Worm (Caenorhabditis elegans) whole organism, L3 larva: Measurements from ENCODE around the gene str-90.

Experiments used
- R02D3.7 ChIP-seq: fragments of 150-350 bp; optimal IDR thresholded peaks from 2 replicates; lab custom pipeline; 2014; ENCODE audit warnings: missing biosample characterization, missing genetic modification characterization
- ZK546.5 ChIP-seq: sonication (generic microtip); optimal IDR thresholded peaks from 2 replicates; lab custom pipeline; 2017; ENCODE audit warnings: missing biosample characterization, missing genetic modification characterization
- aly-2 ChIP-seq: fragments of 150-350 bp; optimal IDR thresholded peaks from 2 replicates; lab custom pipeline; 2014; ENCODE audit warnings: missing biosample characterization, missing genetic modification characterization
- ama-1 ChIP-seq: fragments of 150-350 bp; optimal IDR thresholded peaks from 2 replicates; lab custom pipeline; 2018
- ceh-16 ChIP-seq: sonication (generic microtip); optimal IDR thresholded peaks from 2 replicates; lab custom pipeline; 2017; ENCODE audit warnings: missing biosample characterization, missing genetic modification characterization
- ceh-28 ChIP-seq: fragments of 150-350 bp; optimal IDR thresholded peaks from 2 replicates; lab custom pipeline; 2014; ENCODE audit warnings: missing biosample characterization, missing genetic modification reagents, missing genetic modification characterization
- ceh-9 ChIP-seq: sonication (generic microtip); optimal IDR thresholded peaks from 2 replicates; lab custom pipeline; 2018; ENCODE audit warnings: missing biosample characterization, missing genetic modification characterization
- daf-12 ChIP-seq: fragments of 150-350 bp; optimal IDR thresholded peaks from 2 replicates; lab custom pipeline; 2014; ENCODE audit warnings: missing biosample characterization, missing genetic modification reagents, missing genetic modification characterization
- egl-27 ChIP-seq: sonication (generic microtip); optimal IDR thresholded peaks from 4 replicates; lab custom pipeline; 2017; ENCODE audit warnings: missing biosample characterization, missing genetic modification reagents, missing genetic modification characterization
- egl-5 ChIP-seq: fragments of 150-350 bp; optimal IDR thresholded peaks from 2 replicates; lab custom pipeline; 2017; ENCODE audit warnings: missing biosample characterization, missing genetic modification reagents, missing genetic modification characterization, inconsistent platforms
- elt-1 ChIP-seq: fragments of 150-350 bp; optimal IDR thresholded peaks from 2 replicates; lab custom pipeline; 2014; ENCODE audit warnings: missing biosample characterization, missing genetic modification characterization
- elt-2 ChIP-seq: sonication (generic microtip); optimal IDR thresholded peaks from 2 replicates; lab custom pipeline; 2016; ENCODE audit warnings: missing genetic modification reagents, mild to moderate bottlenecking, missing genetic modification characterization, missing compliant biosample characterization
- elt-3 ChIP-seq, 3 experiments: fragments of 150-350 bp in 1 of 3; sonication (generic microtip) in 2 of 3; optimal IDR thresholded peaks; 2 replicates in 2 of 3; 4 replicates in 1 of 3; lab custom pipeline; 2014 to 2017; ENCODE audit warnings: missing biosample characterization in 3 of 3, missing genetic modification characterization in 3 of 3
- eor-1 ChIP-seq, 2 experiments: fragments of 150-350 bp; optimal IDR thresholded peaks; 2 replicates each; lab custom pipeline; 2014 to 2018; ENCODE audit warnings: missing biosample characterization in 2 of 2, missing genetic modification characterization in 2 of 2
- fkh-2 ChIP-seq: fragments of 150-350 bp; optimal IDR thresholded peaks from 2 replicates; lab custom pipeline; 2014; ENCODE audit warnings: missing biosample characterization, missing genetic modification reagents, missing genetic modification characterization
- fos-1 ChIP-seq: fragments of 150-350 bp; optimal IDR thresholded peaks from 2 replicates; lab custom pipeline; 2014; ENCODE audit warnings: missing biosample characterization, missing genetic modification characterization
- hmg-11 ChIP-seq: sonication (generic microtip); optimal IDR thresholded peaks from 2 replicates; lab custom pipeline; 2016; ENCODE audit warnings: missing genetic modification characterization, missing compliant biosample characterization
- jun-1 ChIP-seq: fragments of 150-350 bp; optimal IDR thresholded peaks from 2 replicates; lab custom pipeline; 2014; ENCODE audit warnings: missing biosample characterization, missing genetic modification reagents, missing genetic modification characterization
- lin-15B ChIP-seq: fragments of 150-350 bp; optimal IDR thresholded peaks from 2 replicates; lab custom pipeline; 2014; ENCODE audit warnings: missing biosample characterization, missing genetic modification characterization
- lin-39 ChIP-seq: fragments of 150-350 bp; optimal IDR thresholded peaks from 2 replicates; lab custom pipeline; 2018; ENCODE audit warnings: missing biosample characterization, missing genetic modification reagents, missing genetic modification characterization
- lsy-12 ChIP-seq: sonication (generic microtip); optimal IDR thresholded peaks from 2 replicates; lab custom pipeline; 2016; ENCODE audit warnings: mild to moderate bottlenecking, missing genetic modification characterization, missing compliant biosample characterization
- mdl-1 ChIP-seq: fragments of 150-350 bp; optimal IDR thresholded peaks from 2 replicates; lab custom pipeline; 2014; ENCODE audit warnings: missing biosample characterization, missing genetic modification characterization
- nfya-1 ChIP-seq: sonication (generic microtip); optimal IDR thresholded peaks from 2 replicates; lab custom pipeline; 2017; ENCODE audit warnings: missing genetic modification characterization, mild to moderate bottlenecking, missing compliant biosample characterization, antibody characterized with exemption, moderate library complexity; ENCODE audit not compliant: insufficient read depth
- nhr-11 ChIP-seq: fragments of 150-350 bp; optimal IDR thresholded peaks from 2 replicates; lab custom pipeline; 2014; ENCODE audit warnings: missing biosample characterization, missing genetic modification characterization
- nhr-12 ChIP-seq: fragments of 150-350 bp; optimal IDR thresholded peaks from 2 replicates; lab custom pipeline; 2014; ENCODE audit warnings: missing biosample characterization, missing genetic modification characterization
- nhr-23 ChIP-seq: fragments of 150-350 bp; optimal IDR thresholded peaks from 2 replicates; lab custom pipeline; 2014; ENCODE audit warnings: missing biosample characterization, missing genetic modification reagents, missing genetic modification characterization
- nhr-237 ChIP-seq: fragments of 150-350 bp; optimal IDR thresholded peaks from 2 replicates; lab custom pipeline; 2014; ENCODE audit warnings: missing biosample characterization, missing genetic modification characterization
- nhr-25 ChIP-seq: sonication (generic microtip); optimal IDR thresholded peaks from 2 replicates; lab custom pipeline; 2017; ENCODE audit warnings: missing biosample characterization, missing genetic modification characterization
- nhr-28 ChIP-seq: fragments of 150-350 bp; optimal IDR thresholded peaks from 2 replicates; lab custom pipeline; 2014; ENCODE audit warnings: missing biosample characterization, missing genetic modification characterization
- nhr-43 ChIP-seq: sonication (generic microtip); optimal IDR thresholded peaks from 2 replicates; lab custom pipeline; 2016; ENCODE audit warnings: mild to moderate bottlenecking, missing genetic modification characterization, missing compliant biosample characterization; ENCODE audit not compliant: poor library complexity, severe bottlenecking
- nhr-67 ChIP-seq: fragments of 150-350 bp; optimal IDR thresholded peaks from 2 replicates; lab custom pipeline; 2014; ENCODE audit warnings: missing biosample characterization, missing genetic modification characterization
- nhr-76 ChIP-seq: fragments of 150-350 bp; sonication (generic microtip); optimal IDR thresholded peaks from 5 replicates; lab custom pipeline; 2014; ENCODE audit warnings: missing biosample characterization, missing genetic modification characterization
- nhr-77 ChIP-seq: fragments of 150-350 bp; optimal IDR thresholded peaks from 2 replicates; lab custom pipeline; 2014; ENCODE audit warnings: missing biosample characterization, missing genetic modification characterization
- pha-4 ChIP-seq: fragments of 150-350 bp; optimal IDR thresholded peaks from 2 replicates; lab custom pipeline; 2014; ENCODE audit warnings: missing biosample characterization, missing genetic modification reagents, missing genetic modification characterization
- pqm-1 ChIP-seq: fragments of 150-350 bp; optimal IDR thresholded peaks from 2 replicates; lab custom pipeline; 2017; ENCODE audit warnings: missing biosample characterization, missing genetic modification characterization, inconsistent platforms
- sea-2 ChIP-seq: fragments of 150-350 bp; sonication (generic microtip); optimal IDR thresholded peaks from 4 replicates; lab custom pipeline; 2014; ENCODE audit warnings: missing biosample characterization, missing genetic modification reagents, missing genetic modification characterization
- skn-1 ChIP-seq: fragments of 150-350 bp; optimal IDR thresholded peaks from 2 replicates; lab custom pipeline; 2014; ENCODE audit warnings: missing biosample characterization, missing genetic modification characterization
- snpc-4 ChIP-seq: fragments of 150-350 bp; optimal IDR thresholded peaks from 2 replicates; lab custom pipeline; 2014; ENCODE audit warnings: missing biosample characterization, missing genetic modification characterization
- tbx-2 ChIP-seq: sonication (generic microtip); optimal IDR thresholded peaks from 2 replicates; lab custom pipeline; 2016; ENCODE audit warnings: mild to moderate bottlenecking, missing genetic modification characterization, missing compliant biosample characterization
- unc-62 ChIP-seq: fragments of 150-350 bp; sonication (generic microtip); optimal IDR thresholded peaks from 4 replicates; lab custom pipeline; 2014; ENCODE audit warnings: missing biosample characterization, missing genetic modification reagents, missing genetic modification characterization
- zag-1 ChIP-seq: fragments of 150-350 bp; optimal IDR thresholded peaks from 2 replicates; lab custom pipeline; 2014; ENCODE audit warnings: missing biosample characterization, missing genetic modification characterization
- ztf-11 ChIP-seq: fragments of 150-350 bp; optimal IDR thresholded peaks from 2 replicates; lab custom pipeline; 2014; ENCODE audit warnings: missing biosample characterization, missing genetic modification characterization
- ztf-4 ChIP-seq: fragments of 150-350 bp; optimal IDR thresholded peaks from 2 replicates; lab custom pipeline; 2014; ENCODE audit warnings: missing biosample characterization, missing genetic modification characterization

The str-90 gene

ce11 chrV:8067800-8068199, 35.3 kb upstream of the str-90 start, which contains the start of gene str-140:
Gene str-140, minus strand, starts transcription at chrV:8067900.
- no peak for TF ChIP-seq nhr-43
- TF ChIP-seq skn-1 (tag; lab: Kevin White, UChicago), result no peak
- TF ChIP-seq sea-2 (GFP tag; lab: Kevin White, UChicago), result no peak
- TF ChIP-seq pha-4 (tag; lab: Kevin White, UChicago), result no peak
- no peak for TF ChIP-seq unc-62 (GFP tag; lab: Kevin White, UChicago)

DNA sequence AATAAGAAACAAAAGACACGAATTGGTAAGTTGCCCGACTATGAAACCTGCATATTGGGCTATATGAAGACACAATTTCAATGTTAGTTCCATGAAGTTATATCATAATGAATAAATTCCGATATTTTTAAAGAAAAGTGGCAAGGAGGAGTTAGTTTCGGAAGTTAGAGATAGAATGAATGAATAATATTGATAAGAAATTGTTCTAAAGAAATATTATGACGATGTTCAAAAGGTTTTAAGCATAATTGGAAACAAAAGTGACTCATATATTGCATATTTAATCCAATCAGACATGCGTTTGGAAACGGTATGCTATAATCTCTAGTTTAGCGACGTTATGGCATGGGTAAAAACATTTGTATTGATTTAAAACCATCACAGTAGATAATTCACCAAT, 33.4 kb upstream of the str-90 start, which contains the start of gene str-143:
Gene str-143, minus strand, starts transcription at position 101 of the 400 bp plus-strand sequence.
- TF ChIP-seq nhr-77, result no peak
- no peak for TF ChIP-seq lin-15B (tag; lab: Kevin White, UChicago)
- no peak for TF ChIP-seq pqm-1 (tag; lab: Kevin White, UChicago)
- no peak for TF ChIP-seq fos-1 (tag; lab: Kevin White, UChicago)
- no peak for TF ChIP-seq nhr-76
- TF ChIP-seq tbx-2, result no peak
- no peak for TF ChIP-seq nhr-237 (tag; lab: Kevin White, UChicago)
- no peak for TF ChIP-seq mdl-1 (tag; lab: Kevin White, UChicago)
- no peak for TF ChIP-seq egl-27 (tag; lab: Kevin White, UChicago)
- TF ChIP-seq daf-12, result no peak
- no peak for TF ChIP-seq hmg-11 (tag; lab: Kevin White, UChicago)
- no peak for TF ChIP-seq ZK546.5 (tag; lab: Kevin White, UChicago)

- TF ChIP-seq skn-1 (tag; lab: Kevin White, UChicago), result no peak
- no peak for TF ChIP-seq nhr-12
- no peak for TF ChIP-seq sea-2 (GFP tag; lab: Kevin White, UChicago)
- TF ChIP-seq unc-62 (GFP tag; lab: Kevin White, UChicago), result no peak
- TF ChIP-seq snpc-4 (tag; lab: Kevin White, UChicago), result no peak
- TF ChIP-seq ZK546.5 (tag; lab: Kevin White, UChicago), result no peak
- no peak for TF ChIP-seq pqm-1 (tag; lab: Kevin White, UChicago)
- TF ChIP-seq egl-5 (tag; lab: Kevin White, UChicago), result no peak
- no peak for TF ChIP-seq nhr-237 (tag; lab: Kevin White, UChicago)
- TF ChIP-seq ceh-28 (tag; lab: Kevin White, UChicago), result no peak
- TF ChIP-seq nhr-43, result no peak
- TF ChIP-seq elt-2 (tag; lab: Kevin White, UChicago), result no peak
- TF ChIP-seq fos-1 (tag; lab: Kevin White, UChicago), result no peak
- TF ChIP-seq nhr-28 (tag; lab: Kevin White, UChicago), result no peak
- no peak for TF ChIP-seq lin-39 (tag; lab: Kevin White, UChicago)
- TF ChIP-seq ceh-16, result no peak
- TF ChIP-seq lsy-12 (tag; lab: Kevin White, UChicago), result no peak
- no peak for TF ChIP-seq ztf-11 (tag; lab: Kevin White, UChicago)
- no peak for TF ChIP-seq lin-15B (tag; lab: Kevin White, UChicago)
These were observed 31.0 kb upstream of the str-90 start, which contains the start of gene str-144 for ce11 chrV:8072047-8072446. Gene str-144, minus strand, starts transcription at chrV:8072147.

ce11 chrV:8073162-8073561, 29.9 kb upstream of the str-90 start:
- no peak for TF ChIP-seq ama-1 (lab: Kevin White, UChicago)
- TF ChIP-seq pha-4 (tag; lab: Kevin White, UChicago), result no peak
- no peak for TF ChIP-seq jun-1
- TF ChIP-seq ZK546.5 (tag; lab: Kevin White, UChicago), result no peak
- no peak for TF ChIP-seq nhr-28 (tag; lab: Kevin White, UChicago)
- peak; percentile 62 for TF ChIP-seq nhr-23 (tag; lab: Kevin White, UChicago)
- no peak for TF ChIP-seq lsy-12 (tag; lab: Kevin White, UChicago)
- TF ChIP-seq hmg-11 (tag; lab: Kevin White, UChicago), result no peak
- no peak for TF ChIP-seq snpc-4 (tag; lab: Kevin White, UChicago)
- no peak for TF ChIP-seq fos-1 (tag; lab: Kevin White, UChicago)
- TF ChIP-seq nhr-76, result no peak
- no peak for TF ChIP-seq elt-1
- TF ChIP-seq eor-1 (tag; optimal IDR thresholded peaks at IDR 0.05; lab: Kevin White, UChicago), result no peak
- peak; percentile 39 for TF ChIP-seq egl-27 (tag; lab: Kevin White, UChicago)
- TF ChIP-seq ceh-28 (tag; lab: Kevin White, UChicago), result peak; percentile 40
- TF ChIP-seq nhr-67 (tag; lab: Kevin White, UChicago), result no peak
- TF ChIP-seq mdl-1 (tag; lab: Kevin White, UChicago), result no peak
- TF ChIP-seq R02D3.7 (tag; lab: Kevin White, UChicago), result no peak
- TF ChIP-seq tbx-2, result no peak
- no peak for TF ChIP-seq ceh-16
- TF ChIP-seq lin-15B (tag; lab: Kevin White, UChicago), result no peak
- no peak for TF ChIP-seq egl-5 (tag; lab: Kevin White, UChicago)
- TF ChIP-seq nhr-237 (tag; lab: Kevin White, UChicago), result no peak
- peak; percentile 48 for TF ChIP-seq nhr-43
- TF ChIP-seq elt-3 (tag; optimal IDR thresholded peaks at IDR 0.05; lab: Kevin White, UChicago), result peak; percentile 36 to 82 (median 53)
- TF ChIP-seq nhr-11 (tag; lab: Kevin White, UChicago), result no peak
- no peak for TF ChIP-seq skn-1 (tag; lab: Kevin White, UChicago)
- TF ChIP-seq lin-39 (tag; lab: Kevin White, UChicago), result no peak
- TF ChIP-seq nhr-12, result no peak
- TF ChIP-seq fkh-2 (tag; lab: Kevin White, UChicago), result no peak
- no peak for TF ChIP-seq pqm-1 (tag; lab: Kevin White, UChicago)
- no peak for TF ChIP-seq ceh-9 (tag; lab: Kevin White, UChicago)
- no peak for TF ChIP-seq zag-1
- no peak for TF ChIP-seq aly-2 (tag; lab: Kevin White, UChicago)
- TF ChIP-seq nfya-1 (tag; lab: Kevin White, UChicago), result no peak
- no peak for TF ChIP-seq unc-62 (GFP tag; lab: Kevin White, UChicago)
- TF ChIP-seq daf-12, result no peak
- TF ChIP-seq nhr-25 (tag; lab: Kevin White, UChicago), result peak; percentile 26
- no peak for TF ChIP-seq ztf-4 (tag; lab: Kevin White, UChicago)
